Worm (Caenorhabditis elegans): ENCODE results near the gene bcas-2.

DNA sequence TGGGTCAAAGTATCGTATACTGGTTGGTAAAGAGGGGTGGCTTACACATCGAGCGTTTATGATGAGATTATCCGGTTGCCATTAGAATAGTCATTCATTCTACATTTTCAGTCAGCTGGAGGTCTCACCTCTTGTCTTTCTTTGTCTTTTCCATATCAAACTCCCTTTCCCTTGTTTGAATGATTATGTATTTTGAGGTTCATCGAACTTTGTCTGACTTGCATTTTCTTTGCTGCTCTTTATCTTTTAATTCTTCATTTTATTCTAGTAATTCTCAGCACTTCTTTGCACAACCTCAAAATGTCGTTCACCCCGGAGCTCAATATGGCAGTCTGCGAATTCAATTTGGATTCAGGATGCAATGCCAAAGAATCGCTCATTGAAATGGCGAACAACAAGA, 5.1 kb downstream of the bcas-2 start, which contains the start of gene T12A2.3:
- TF ChIP-seq ces-1 (GFP tag; optimal IDR thresholded peaks at IDR 0.05) = no peak
- no peak for TF ChIP-seq lsy-2 (tag; optimal IDR thresholded peaks at IDR 0.05)
- no peak for TF ChIP-seq snpc-4 (tag; optimal IDR thresholded peaks at IDR 0.05)
- no peak for TF ChIP-seq mep-1 (tag; optimal IDR thresholded peaks at IDR 0.05)
- TF ChIP-seq sem-2 (GFP tag; optimal IDR thresholded peaks at IDR 0.05) = no peak
- TF ChIP-seq lin-32 (GFP tag; optimal IDR thresholded peaks at IDR 0.05) = no peak
- TF ChIP-seq nhr-237 (tag; optimal IDR thresholded peaks at IDR 0.05) = no peak
- no peak for TF ChIP-seq nhr-28 (tag; optimal IDR thresholded peaks at IDR 0.05)
- no peak for TF ChIP-seq unc-39 (tag; optimal IDR thresholded peaks at IDR 0.05)
- no peak for TF ChIP-seq unc-62 (GFP tag; optimal IDR thresholded peaks at IDR 0.05)
- no peak for TF ChIP-seq sptf-1 (tag; optimal IDR thresholded peaks at IDR 0.05)
- TF ChIP-seq pha-4 (tag; optimal IDR thresholded peaks at IDR 0.05) = no peak
